Fruit fly (Drosophila melanogaster) S2 (cell line): ENCODE data around the gene CG33325.

Experiments
- CG8478 ChIP-seq: fragments of >200 bp; optimal IDR thresholded peaks from 2 replicates; lab custom pipeline; 2018
- CTCF ChIP-seq, 2 experiments: fragments of >200 bp; optimal IDR thresholded peaks; 2 replicates each; lab custom pipeline; 2018

- TF ChIP-seq CG8478 (lab: Kevin White, UChicago) (no peak), CTCF (optimal IDR thresholded peaks at IDR 0.05; lab: Kevin White, UChicago) (no peak)
Measured at dm6 chr3R:8642376-8642966, 37.4 kb downstream of the CG33325 start.
